Worm (Caenorhabditis elegans) whole organism, L3 larva: ENCODE data around the gene zyx-1.

ENCODE experiments used
- elt-3 ChIP-seq, 3 experiments: fragments of 150-350 bp in 1 of 3; sonication (generic microtip) in 2 of 3; optimal IDR thresholded peaks; 2 replicates in 2 of 3; 4 replicates in 1 of 3; lab custom pipeline; 2014 to 2017; ENCODE audit warnings: missing biosample characterization in 3 of 3, missing genetic modification characterization in 3 of 3
- nhr-25 ChIP-seq: sonication (generic microtip); optimal IDR thresholded peaks from 2 replicates; lab custom pipeline; 2017; ENCODE audit warnings: missing biosample characterization, missing genetic modification characterization
- nhr-43 ChIP-seq: sonication (generic microtip); optimal IDR thresholded peaks from 2 replicates; lab custom pipeline; 2016; ENCODE audit warnings: mild to moderate bottlenecking, missing genetic modification characterization, missing compliant biosample characterization; ENCODE audit not compliant: poor library complexity, severe bottlenecking
- pha-4 ChIP-seq: fragments of 150-350 bp; optimal IDR thresholded peaks from 2 replicates; lab custom pipeline; 2014; ENCODE audit warnings: missing biosample characterization, missing genetic modification reagents, missing genetic modification characterization
- sea-2 ChIP-seq: fragments of 150-350 bp; sonication (generic microtip); optimal IDR thresholded peaks from 4 replicates; lab custom pipeline; 2014; ENCODE audit warnings: missing biosample characterization, missing genetic modification reagents, missing genetic modification characterization

DNA sequence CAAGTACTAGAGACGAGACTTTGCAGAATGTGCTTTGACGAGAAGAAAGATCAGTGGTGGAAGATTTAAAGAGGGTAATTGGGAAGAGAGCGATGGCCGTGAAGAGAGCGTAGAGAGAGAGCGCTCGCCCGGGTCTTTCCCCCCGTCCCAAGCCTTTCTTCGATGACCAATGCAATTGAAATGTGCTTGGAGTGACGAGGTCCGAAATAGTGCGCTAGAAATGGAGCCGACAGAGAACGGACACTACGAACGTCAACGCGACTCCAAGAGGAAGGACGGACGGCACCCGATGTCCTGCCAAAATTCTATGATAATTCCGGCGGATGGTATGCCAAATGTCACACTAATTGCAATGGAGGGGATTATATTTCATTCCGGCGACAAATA lies 26.7 kb upstream of the zyx-1 start:
- TF ChIP-seq nhr-43 (tag; lab: Kevin White, UChicago) (no peak), pha-4 (tag; lab: Kevin White, UChicago) (no peak), nhr-25 (no peak), elt-3 (tag; optimal IDR thresholded peaks at IDR 0.05; lab: Kevin White, UChicago) (no peak), sea-2 (no peak)
